Worm (Caenorhabditis elegans): ENCODE data around the gene cyp-25A6.

DNA sequence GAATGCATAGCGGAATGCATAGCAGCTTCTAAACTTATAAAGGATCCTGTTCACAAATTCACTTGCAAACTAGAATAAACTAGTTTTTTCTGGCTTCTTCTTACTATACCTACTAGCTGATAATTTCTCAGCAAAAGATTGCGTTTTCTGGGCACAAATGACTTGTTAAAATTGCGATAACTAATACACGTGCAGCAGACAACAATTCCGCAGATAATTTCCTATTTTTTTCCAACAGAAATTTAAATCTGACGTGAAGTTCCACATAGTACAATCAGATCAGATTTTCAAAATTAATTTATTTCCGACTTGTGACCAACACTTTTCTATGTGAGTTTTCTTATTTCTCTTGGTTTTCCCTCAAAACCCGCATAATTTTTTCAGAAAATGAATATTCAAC is 32.9 kb upstream of the cyp-25A6 start, which contains the start of gene scrm-8:
- TF ChIP-seq ceh-18 (tag; optimal IDR thresholded peaks at IDR 0.05) (no peak), fax-1 (tag; optimal IDR thresholded peaks at IDR 0.05) (no peak), ztf-16 (tag; optimal IDR thresholded peaks at IDR 0.05) (no peak), tbx-2 (tag; optimal IDR thresholded peaks at IDR 0.05) (no peak), C08G9.2 (tag; optimal IDR thresholded peaks at IDR 0.05) (no peak), T23F11.4 (GFP tag; optimal IDR thresholded peaks at IDR 0.05) (no peak), unc-3 (GFP tag; conservative IDR thresholded peaks at IDR 0.05) (no peak), unc-3 (tag; optimal IDR thresholded peaks at IDR 0.05) (no peak), pag-3 (tag; optimal IDR thresholded peaks at IDR 0.05; ENCODE audit: borderline replicate concordance) (no peak), gmeb-2 (tag; optimal IDR thresholded peaks at IDR 0.05) (no peak), pha-4 (tag; optimal IDR thresholded peaks at IDR 0.05) (no peak), unc-86 (tag; optimal IDR thresholded peaks at IDR 0.05) (no peak), tbx-7 (tag; optimal IDR thresholded peaks at IDR 0.05) (no peak), unc-55 (GFP tag; optimal IDR thresholded peaks at IDR 0.05) (no peak)
